Worm (Caenorhabditis elegans) whole organism, L4/young adult: ENCODE data around the gene Y57A10C.8.

Source experiments
- dao-5 ChIP-seq: sonication (generic microtip); optimal IDR thresholded peaks from 2 replicates; lab custom pipeline; 2016; ENCODE audit warnings: missing genotype, missing genetic modification characterization, moderate library complexity, missing compliant biosample characterization
- him-1 ChIP-seq: sonication (generic microtip); optimal IDR thresholded peaks from 2 replicates; lab custom pipeline; 2016; ENCODE audit warnings: missing genotype, missing genetic modification reagents, missing genetic modification characterization, missing compliant biosample characterization

DNA sequence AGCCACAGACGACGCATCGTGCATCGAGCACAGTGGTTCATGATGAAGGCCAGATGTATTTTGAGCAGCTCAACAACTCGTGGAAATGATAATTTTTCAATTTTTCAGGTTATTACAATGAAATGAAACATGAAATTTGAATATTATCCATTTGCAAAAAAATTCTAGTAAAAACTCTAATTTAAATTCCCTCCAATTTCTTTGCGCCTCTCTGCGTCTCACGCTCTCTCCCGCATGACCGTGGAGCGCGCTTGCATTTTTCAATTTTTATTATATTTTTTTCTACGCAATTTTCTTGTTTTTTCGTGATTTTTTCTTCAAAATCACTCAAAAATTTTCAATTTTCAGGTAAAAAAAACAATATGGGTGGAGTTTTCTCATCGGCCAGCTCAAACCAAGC is 29.8 kb upstream of the Y57A10C.8 start, which contains the start of gene tag-281:
- TF ChIP-seq him-1 (no peak), dao-5 (tag; lab: Kevin White, UChicago) (no peak)
